Fruit fly (Drosophila melanogaster): Measurements from ENCODE around the gene CG13471.

- TF ChIP-seq psq (optimal IDR thresholded peaks at IDR 0.05) (no peak), h (optimal IDR thresholded peaks at IDR 0.05) (no peak), Sin3A (optimal IDR thresholded peaks at IDR 0.05) (no peak), ttk (optimal IDR thresholded peaks at IDR 0.05) (no peak), insv (optimal IDR thresholded peaks at IDR 0.05) (no peak), Myc (optimal IDR thresholded peaks at IDR 0.05) (no peak)
Observed at dm6 chr3L:14684468-14684867, 48.8 kb downstream of the CG13471 start, which contains the start of gene Dnaaf6.

All from Kc167 (cell line).